Worm (Caenorhabditis elegans): ENCODE measurements around the gene pdcd-2.

Gene pdcd-2

ce11 chrIII:4417956-4418355, at the start of gene pdcd-2, which contains the start of gene R07E5.19:
pdcd-2 (minus strand) TSS chrIII:4418057.
R07E5.19 (minus strand) TSS chrIII:4418056.
- TF ChIP-seq dao-5 (tag; optimal IDR thresholded peaks at IDR 0.05) (no peak), W03F9.2 (tag; optimal IDR thresholded peaks at IDR 0.05) (no peak), him-1 (tag; optimal IDR thresholded peaks at IDR 0.05) (no peak)

DNA sequence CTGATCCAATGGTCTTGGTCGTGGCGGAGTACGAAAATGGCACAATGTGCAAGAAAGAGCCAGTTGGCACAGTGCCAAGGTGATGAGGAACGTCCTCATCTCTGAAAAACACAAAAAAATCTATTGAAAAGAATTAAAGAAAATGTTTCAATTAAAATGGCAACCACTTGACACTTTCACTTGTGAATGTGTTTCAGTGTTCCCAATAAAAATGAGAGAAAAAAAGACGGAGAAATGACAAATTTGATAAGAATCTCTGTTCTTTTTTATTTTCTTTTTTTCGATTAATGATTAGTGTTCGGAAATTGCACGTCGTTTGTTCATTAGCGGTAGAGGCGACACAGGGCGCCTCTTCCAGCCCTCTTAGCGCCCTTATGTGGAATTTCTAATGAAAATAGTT, 49.4 kb upstream of the pdcd-2 start, which contains the start of gene ndg-4:
Gene ndg-4 (minus strand): TSS at position 101 of the 400 bp plus-strand sequence.
- TF ChIP-seq W03F9.2 (tag; optimal IDR thresholded peaks at IDR 0.05) (no peak), him-1 (tag; optimal IDR thresholded peaks at IDR 0.05) (no peak), dao-5 (tag; optimal IDR thresholded peaks at IDR 0.05) (no peak)

- TF ChIP-seq W03F9.2 (tag; optimal IDR thresholded peaks at IDR 0.05): no peak
- TF ChIP-seq him-1 (tag; optimal IDR thresholded peaks at IDR 0.05): no peak
- TF ChIP-seq dao-5 (tag; optimal IDR thresholded peaks at IDR 0.05): no peak
These were observed 43.5 kb upstream of the pdcd-2 start for ce11 chrIII:4461337-4461736.

DNA sequence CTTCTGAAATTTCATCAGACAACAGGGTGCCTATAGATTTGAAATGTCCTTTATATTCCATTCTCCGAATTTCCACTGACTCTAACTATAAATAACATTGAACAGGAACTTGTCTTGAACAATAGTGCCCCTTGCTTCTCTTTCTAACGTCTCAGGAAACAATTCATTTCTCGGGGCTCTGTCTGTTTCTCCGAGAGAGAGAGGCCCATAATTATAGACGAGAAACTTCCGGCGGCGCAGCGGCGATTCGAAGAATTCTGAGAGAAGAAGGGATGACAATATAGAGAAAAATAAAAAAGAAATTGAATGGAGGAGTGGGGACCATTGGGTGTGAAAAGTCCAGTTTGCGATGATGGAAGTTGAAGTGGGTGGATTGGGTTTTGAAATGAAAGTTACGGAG, 42.4 kb upstream of the pdcd-2 start:
- no peak for TF ChIP-seq dao-5 (tag; optimal IDR thresholded peaks at IDR 0.05)
- no peak for TF ChIP-seq him-1 (tag; optimal IDR thresholded peaks at IDR 0.05)

- no peak for TF ChIP-seq dao-5 (tag; optimal IDR thresholded peaks at IDR 0.05)
- no peak for TF ChIP-seq W03F9.2 (tag; optimal IDR thresholded peaks at IDR 0.05)
- TF ChIP-seq him-1 (tag; optimal IDR thresholded peaks at IDR 0.05): no peak
These were observed 38.7 kb upstream of the pdcd-2 start for ce11 chrIII:4456579-4456978.

ce11 chrIII:4454919-4455318, 37.1 kb upstream of the pdcd-2 start:
- TF ChIP-seq him-1 (tag; optimal IDR thresholded peaks at IDR 0.05) (no peak), dao-5 (tag; optimal IDR thresholded peaks at IDR 0.05) (no peak), W03F9.2 (tag; optimal IDR thresholded peaks at IDR 0.05) (no peak)

DNA sequence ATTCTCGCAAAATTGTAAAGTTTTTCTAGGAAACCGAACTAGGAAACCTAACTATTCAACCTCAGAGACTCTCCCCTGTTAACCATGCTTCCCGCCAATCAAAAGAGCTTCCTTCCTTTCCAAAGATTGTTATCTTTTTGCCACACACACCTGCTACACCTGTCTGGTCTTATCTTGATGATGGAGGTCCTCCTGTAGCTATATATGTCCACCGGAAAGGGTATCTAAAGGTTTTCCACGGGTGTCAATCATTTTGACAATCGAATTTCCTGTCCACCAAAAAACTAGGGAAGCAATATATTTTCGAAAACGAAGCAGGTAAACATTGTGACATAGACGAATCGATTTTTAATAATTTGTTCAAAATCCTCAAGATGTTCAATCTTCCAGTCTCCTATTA, 35.9 kb upstream of the pdcd-2 start:
- TF ChIP-seq him-1 (tag; optimal IDR thresholded peaks at IDR 0.05): no peak
- TF ChIP-seq W03F9.2 (tag; optimal IDR thresholded peaks at IDR 0.05): no peak
- TF ChIP-seq dao-5 (tag; optimal IDR thresholded peaks at IDR 0.05): no peak

ce11 chrIII:4453301-4453700, 35.4 kb upstream of the pdcd-2 start:
- no peak for TF ChIP-seq him-1 (tag; optimal IDR thresholded peaks at IDR 0.05)
- TF ChIP-seq W03F9.2 (tag; optimal IDR thresholded peaks at IDR 0.05): no peak
- no peak for TF ChIP-seq dao-5 (tag; optimal IDR thresholded peaks at IDR 0.05)

ce11 chrIII:4452749-4453148, 34.9 kb upstream of the pdcd-2 start:
- TF ChIP-seq W03F9.2 (tag; optimal IDR thresholded peaks at IDR 0.05): no peak

DNA sequence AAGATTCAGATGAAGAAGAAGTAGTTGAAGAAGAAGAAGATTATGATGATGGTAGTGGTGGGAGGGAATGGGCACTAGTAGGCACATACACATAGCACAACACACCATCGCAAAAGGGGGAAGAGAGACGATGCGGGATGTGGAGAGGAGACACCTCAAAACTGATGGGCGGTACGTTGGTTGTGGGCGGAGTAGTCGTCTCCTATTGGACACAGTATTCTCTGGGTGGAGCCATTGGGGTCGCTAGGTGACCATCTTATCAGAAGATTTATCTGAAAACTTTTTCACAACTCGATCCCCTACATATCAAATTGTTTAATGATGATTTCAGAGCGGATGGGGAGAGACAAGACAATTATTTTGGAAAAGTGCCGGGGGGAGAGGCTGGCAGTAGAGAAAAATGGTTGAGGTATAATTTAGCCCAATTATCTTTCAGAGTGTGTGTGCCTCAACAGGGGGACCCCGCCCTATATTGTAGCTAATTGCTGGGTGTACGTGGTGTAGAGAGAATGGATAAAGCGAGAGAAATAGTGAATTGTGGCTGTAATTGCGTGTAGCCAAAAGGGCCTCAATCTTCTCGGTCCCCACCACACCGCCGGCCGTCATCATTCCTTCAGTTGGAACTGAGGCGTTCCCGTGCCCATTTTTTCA, 33.0 kb upstream of the pdcd-2 start:
- TF ChIP-seq dao-5 (tag; optimal IDR thresholded peaks at IDR 0.05): no peak
- no peak for TF ChIP-seq W03F9.2 (tag; optimal IDR thresholded peaks at IDR 0.05)
- no peak for TF ChIP-seq him-1 (tag; optimal IDR thresholded peaks at IDR 0.05)

- TF ChIP-seq W03F9.2 (tag; optimal IDR thresholded peaks at IDR 0.05): no peak
- TF ChIP-seq dao-5 (tag; optimal IDR thresholded peaks at IDR 0.05): no peak
- no peak for TF ChIP-seq him-1 (tag; optimal IDR thresholded peaks at IDR 0.05)
These were observed 32.2 kb upstream of the pdcd-2 start, which contains the start of gene ceh-43 for ce11 chrIII:4449893-4450579. ceh-43 (minus strand) TSS chrIII:4449943.

DNA sequence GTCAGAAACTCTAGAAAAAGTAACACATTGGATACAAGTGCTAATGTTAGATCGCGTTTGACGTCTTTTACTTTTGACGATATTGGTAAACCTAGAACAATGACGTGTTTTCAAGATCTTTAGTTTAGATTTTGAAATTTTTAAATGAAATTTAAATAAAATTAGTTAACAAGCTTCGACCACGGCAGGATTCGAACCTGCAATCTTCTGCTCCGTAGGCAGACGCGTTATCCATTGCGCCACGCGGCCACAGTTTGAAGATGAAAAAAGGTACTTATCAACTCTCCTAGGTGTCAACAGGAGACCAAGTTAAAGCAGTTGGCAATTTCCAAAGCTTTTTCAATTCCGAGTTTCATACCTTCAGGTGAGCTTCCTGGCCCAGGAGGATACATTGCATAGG, 31.5 kb upstream of the pdcd-2 start:
- TF ChIP-seq W03F9.2 (tag; optimal IDR thresholded peaks at IDR 0.05) (peak; percentile 15), him-1 (tag; optimal IDR thresholded peaks at IDR 0.05) (no peak), dao-5 (tag; optimal IDR thresholded peaks at IDR 0.05) (peak; percentile 34)

DNA sequence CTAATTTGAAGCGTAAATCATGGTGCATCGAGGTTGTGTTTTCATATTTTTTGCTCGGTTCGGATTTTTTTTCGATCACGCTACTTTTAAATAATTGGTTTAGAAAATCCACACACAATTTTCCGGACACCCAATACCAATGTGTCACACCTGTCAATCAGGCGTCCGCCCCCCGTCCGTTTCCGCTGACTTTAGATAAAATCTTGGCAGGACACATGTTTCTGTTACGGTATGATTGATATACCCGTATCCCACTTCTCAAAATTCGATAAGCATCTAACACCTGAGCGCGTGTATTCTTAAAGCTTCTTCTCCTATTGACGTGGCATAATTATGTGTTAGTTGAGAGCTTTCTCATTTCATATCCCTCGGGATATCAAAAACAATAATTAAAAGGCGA, 30.2 kb upstream of the pdcd-2 start:
- no peak for TF ChIP-seq W03F9.2 (tag; optimal IDR thresholded peaks at IDR 0.05)
- no peak for TF ChIP-seq dao-5 (tag; optimal IDR thresholded peaks at IDR 0.05)
- no peak for TF ChIP-seq him-1 (tag; optimal IDR thresholded peaks at IDR 0.05)

ce11 chrIII:4444492-4444891, 26.6 kb upstream of the pdcd-2 start:
- TF ChIP-seq dao-5 (tag; optimal IDR thresholded peaks at IDR 0.05) (no peak), W03F9.2 (tag; optimal IDR thresholded peaks at IDR 0.05) (no peak), him-1 (tag; optimal IDR thresholded peaks at IDR 0.05) (no peak)

DNA sequence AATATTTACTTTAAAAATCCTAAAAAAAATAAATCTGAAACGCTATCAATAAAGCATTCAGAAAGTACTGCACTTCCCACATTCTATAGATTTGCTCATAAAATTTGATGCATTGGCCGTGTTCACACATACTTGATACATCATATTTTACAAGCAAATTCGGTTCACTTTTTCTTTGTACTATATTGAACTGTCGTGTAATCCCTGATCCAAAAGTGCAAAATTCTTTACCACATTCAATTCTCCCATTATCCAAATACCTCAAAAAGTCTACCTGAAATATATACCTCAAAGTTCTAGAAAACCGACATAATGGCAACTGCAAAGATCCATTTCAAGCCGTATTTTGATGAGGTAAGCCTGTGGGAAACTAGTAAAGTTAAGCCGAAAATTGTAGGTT, 23.9 kb upstream of the pdcd-2 start, which contains the start of gene nex-3:
Gene nex-3 (plus strand): TSS at position 301 of the 400 bp plus-strand sequence.
- no peak for TF ChIP-seq him-1 (tag; optimal IDR thresholded peaks at IDR 0.05)
- no peak for TF ChIP-seq W03F9.2 (tag; optimal IDR thresholded peaks at IDR 0.05)
- TF ChIP-seq dao-5 (tag; optimal IDR thresholded peaks at IDR 0.05): no peak
